Fruit fly (Drosophila melanogaster): ENCODE results near the gene CG34130.

The CG34130 gene

DNA sequence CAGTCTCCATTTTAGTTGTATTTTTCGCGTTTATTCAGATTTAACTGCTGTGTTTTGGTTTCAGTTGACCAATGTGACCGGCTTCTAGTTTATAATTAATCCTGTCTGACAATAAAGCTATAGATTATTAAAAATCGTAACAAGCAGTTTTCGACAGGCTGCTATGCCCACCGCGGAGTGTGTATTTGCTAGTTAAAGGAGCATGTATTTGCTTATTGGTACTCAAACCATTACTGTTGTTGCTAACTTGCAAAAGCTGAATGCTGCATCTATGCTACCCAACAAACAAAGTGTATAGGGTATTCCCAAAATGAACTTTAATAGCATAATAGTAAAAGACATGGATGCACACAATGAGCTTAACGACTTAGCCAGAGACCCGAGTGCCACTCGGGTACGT lies 1.1 kb downstream of the CG34130 start, which contains the start of gene CG6073 (continued):
- TF ChIP-seq CG10654 (GFP tag; optimal IDR thresholded peaks at IDR 0.05) (peak; percentile 12), CG12071 (GFP tag; optimal IDR thresholded peaks at IDR 0.05) (peak; percentile 45), Myb (GFP tag; optimal IDR thresholded peaks at IDR 0.05) (peak; percentile 97), ab (GFP tag; optimal IDR thresholded peaks at IDR 0.05) (no peak), CG10543 (GFP tag; optimal IDR thresholded peaks at IDR 0.05) (peak; percentile 4), CG32772 (GFP tag; IDR thresholded peaks at IDR 0.05) (no peak), CG7839 (tag; optimal IDR thresholded peaks at IDR 0.05) (peak; percentile 36), CG4404 (GFP tag; IDR thresholded peaks at IDR 0.05) (no peak), jigr1 (GFP tag; IDR thresholded peaks at IDR 0.05) (no peak), CG16815 (GFP tag; optimal IDR thresholded peaks at IDR 0.05) (no peak), CG10979 (tag; optimal IDR thresholded peaks at IDR 0.05) (no peak), B-H1 (GFP tag; IDR thresholded peaks at IDR 0.05) (no peak), zfh1 (GFP tag; IDR thresholded peaks at IDR 0.05) (peak; percentile 51; the same call in 2 of the 3 replicates), CG4854 (GFP tag; optimal IDR thresholded peaks at IDR 0.05) (peak; percentile 30), tna (GFP tag; IDR thresholded peaks at IDR 0.05; ENCODE audit: partially characterized antibody) (no peak), sens-2 (GFP tag; IDR thresholded peaks at IDR 0.05) (no peak), chinmo (GFP tag; IDR thresholded peaks at IDR 0.05; ENCODE audit: partially characterized antibody) (peak; percentile 79; the same call in 1 of the 4 replicates), PHDP (tag; optimal IDR thresholded peaks at IDR 0.05) (peak; percentile 26), CG12299 (tag; optimal IDR thresholded peaks at IDR 0.05) (peak; percentile 25), zf30C (GFP tag; optimal IDR thresholded peaks at IDR 0.05) (no peak), CG11696 (GFP tag; IDR thresholded peaks at IDR 0.05) (no peak), CG4424 (GFP tag; optimal IDR thresholded peaks at IDR 0.05) (peak; percentile 31), ac (GFP tag; optimal IDR thresholded peaks at IDR 0.05) (no peak), CG9876 (GFP tag; optimal IDR thresholded peaks at IDR 0.05) (peak; percentile 46), fd64A (GFP tag; optimal IDR thresholded peaks at IDR 0.05) (no peak), pum (GFP tag; optimal IDR thresholded peaks at IDR 0.05) (peak; percentile 36), CG11695 (GFP tag; IDR thresholded peaks at IDR 0.05) (no peak), corto (GFP tag; optimal IDR thresholded peaks at IDR 0.05) (no peak), hbn (GFP tag; IDR thresholded peaks at IDR 0.05; ENCODE audit: partially characterized antibody) (no peak), zen2 (GFP tag; IDR thresholded peaks at IDR 0.05; ENCODE audit: partially characterized antibody) (no peak), CG17385 (GFP tag; optimal IDR thresholded peaks at IDR 0.05) (no peak), CG11093 (GFP tag; IDR thresholded peaks at IDR 0.05) (no peak), CG43689 (GFP tag; IDR thresholded peaks at IDR 0.05) (no peak), tup (GFP tag; optimal IDR thresholded peaks at IDR 0.05) (no peak), crp (GFP tag; optimal IDR thresholded peaks at IDR 0.05) (no peak), trem (tag; optimal IDR thresholded peaks at IDR 0.05) (no peak), Gug (GFP tag; IDR thresholded peaks at IDR 0.05) (peak; percentile 52; the same call in 2 of the 4 replicates), chm (GFP tag; IDR thresholded peaks at IDR 0.05) (no peak), Ets97D (GFP tag; optimal IDR thresholded peaks at IDR 0.05) (peak; percentile 94), emc (GFP tag; optimal IDR thresholded peaks at IDR 0.05) (peak; percentile 34), CG7987 (GFP tag; optimal IDR thresholded peaks at IDR 0.05) (peak; percentile 39), Sry-δ (GFP tag; optimal IDR thresholded peaks at IDR 0.05) (peak; percentile 62), Hr3 (GFP tag; optimal IDR thresholded peaks at IDR 0.05) (peak; percentile 34), cg (GFP tag; optimal IDR thresholded peaks at IDR 0.05) (no peak), CG7556 (GFP tag; optimal IDR thresholded peaks at IDR 0.05) (no peak), her (GFP tag; optimal IDR thresholded peaks at IDR 0.05) (peak; percentile 29), dm (GFP tag; optimal IDR thresholded peaks at IDR 0.05) (peak; percentile 94), Nf-YB (GFP tag; optimal IDR thresholded peaks at IDR 0.05) (no peak), amos (GFP tag; IDR thresholded peaks at IDR 0.05; ENCODE audit: partially characterized antibody) (peak; percentile 57), CG12236 (GFP tag; optimal IDR thresholded peaks at IDR 0.05) (no peak), chif (GFP tag; optimal IDR thresholded peaks at IDR 0.05) (peak in 1 of 2 experiments; percentile 70)

All from whole organism, embryonic.